Worm (Caenorhabditis elegans): ENCODE results near the gene pah-1.

DNA sequence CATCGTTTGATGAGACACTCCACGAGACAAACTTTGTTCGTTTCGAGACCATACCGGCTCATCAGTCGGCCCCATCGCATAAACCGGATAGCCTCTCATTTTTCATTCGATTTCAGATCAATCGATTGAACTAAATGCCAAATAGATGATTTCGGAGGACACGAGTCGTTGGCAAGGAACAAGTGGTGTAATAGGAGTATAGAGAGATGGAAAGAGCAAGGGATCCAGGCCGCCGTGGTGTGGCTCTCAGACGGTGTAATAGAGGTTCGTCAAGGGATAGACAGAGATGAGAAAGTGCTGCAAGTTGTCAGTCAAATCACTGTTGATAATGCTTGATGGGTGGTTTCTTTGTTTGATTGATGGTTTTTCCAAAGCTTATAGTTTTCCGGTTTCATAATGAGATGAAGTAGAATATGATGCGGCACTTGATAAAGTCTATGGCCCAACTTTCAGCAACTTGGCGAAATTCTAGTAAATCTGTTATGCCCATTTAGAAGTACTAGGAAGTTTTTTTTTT is 16.7 kb upstream of the pah-1 start, which contains the start of gene sgn-1:
- TF ChIP-seq ztf-11 (tag; optimal IDR thresholded peaks at IDR 0.05), result no peak
- TF ChIP-seq ceh-16 (tag; optimal IDR thresholded peaks at IDR 0.05), result no peak
- no peak for TF ChIP-seq zag-1 (tag; optimal IDR thresholded peaks at IDR 0.05)
- TF ChIP-seq nhr-28 (tag; optimal IDR thresholded peaks at IDR 0.05), result no peak
- no peak for TF ChIP-seq fkh-10 (GFP tag; optimal IDR thresholded peaks at IDR 0.05)
- no peak for TF ChIP-seq fos-1 (tag; optimal IDR thresholded peaks at IDR 0.05)
- no peak for TF ChIP-seq mdl-1 (tag; optimal IDR thresholded peaks at IDR 0.05)
- no peak for TF ChIP-seq unc-39 (tag; optimal IDR thresholded peaks at IDR 0.05)
- no peak for TF ChIP-seq jun-1 (tag; optimal IDR thresholded peaks at IDR 0.05)
- TF ChIP-seq ZK546.5 (tag; optimal IDR thresholded peaks at IDR 0.05), result no peak
- TF ChIP-seq ceh-82 (tag; optimal IDR thresholded peaks at IDR 0.05), result no peak
- no peak for TF ChIP-seq R02D3.7 (tag; optimal IDR thresholded peaks at IDR 0.05)
- no peak for TF ChIP-seq tbx-2 (tag; optimal IDR thresholded peaks at IDR 0.05)
